Fruit fly (Drosophila melanogaster): Measurements from ENCODE around the gene Cpsf6.
A peak's percentile ranks its signal among the peaks of the same experiment; 100 is the strongest.

Cpsf6 gene

dm6 chr3L:8338921-8339320, 23.6 kb upstream of the Cpsf6 start, which contains the start of gene Pex2 (continued):
- TF ChIP-seq CG13287 (GFP tag; IDR thresholded peaks at IDR 0.05; ENCODE audit: partially characterized antibody): peak; percentile 69
- TF ChIP-seq gem (tag; optimal IDR thresholded peaks at IDR 0.05): peak; percentile 1
- peak; percentile 15 for TF ChIP-seq gcm (GFP tag; optimal IDR thresholded peaks at IDR 0.05)
- TF ChIP-seq bbx (GFP tag; IDR thresholded peaks at IDR 0.05; ENCODE audit: partially characterized antibody): peak; percentile 48; the same call in 1 of the 2 replicates
- TF ChIP-seq Doc3 (GFP tag; IDR thresholded peaks at IDR 0.05; ENCODE audit: partially characterized antibody): 0 out of 3 replicates have a peak, but pooled peaks have one; percentile 21
- peak; percentile 9 for TF ChIP-seq YL-1 (GFP tag; optimal IDR thresholded peaks at IDR 0.05)
- peak; percentile 96 for TF ChIP-seq CG10267 (tag; optimal IDR thresholded peaks at IDR 0.05)
- no peak for TF ChIP-seq Sox102F (GFP tag; optimal IDR thresholded peaks at IDR 0.05)
- TF ChIP-seq MBD-R2 (GFP tag; IDR thresholded peaks at IDR 0.05): peak; percentile 39; the same call in 1 of the 2 replicates
- peak; percentile 30 for TF ChIP-seq lab (GFP tag; optimal IDR thresholded peaks at IDR 0.05)
- TF ChIP-seq odd (GFP tag; optimal IDR thresholded peaks at IDR 0.05): no peak
- no peak for TF ChIP-seq Hr3 (GFP tag; optimal IDR thresholded peaks at IDR 0.05)
- TF ChIP-seq caup (GFP tag; optimal IDR thresholded peaks at IDR 0.05; ENCODE audit: severe bottlenecking): peak; percentile 9
- TF ChIP-seq CG13424 (tag; optimal IDR thresholded peaks at IDR 0.05): no peak
- peak; percentile 27 for TF ChIP-seq crc (GFP tag; optimal IDR thresholded peaks at IDR 0.05)
- TF ChIP-seq sna (GFP tag; IDR thresholded peaks at IDR 0.05; ENCODE audit: partially characterized antibody): peak; percentile 34; the same call in 1 of the 2 replicates
- TF ChIP-seq Gsc (GFP tag; IDR thresholded peaks at IDR 0.05): no peak
- peak; percentile 38 for TF ChIP-seq CG15514 (GFP tag; optimal IDR thresholded peaks at IDR 0.05)
- peak; percentile 5 for TF ChIP-seq Sox100B (GFP tag; optimal IDR thresholded peaks at IDR 0.05)
- TF ChIP-seq HLH4C (GFP tag; IDR thresholded peaks at IDR 0.05; ENCODE audit: partially characterized antibody): peak; percentile 37; the same call in 1 of the 3 replicates
- peak; percentile 20 for TF ChIP-seq CoRest (tag; optimal IDR thresholded peaks at IDR 0.05)
- no peak for TF ChIP-seq pho (GFP tag; optimal IDR thresholded peaks at IDR 0.05)
- TF ChIP-seq CG13624 (GFP tag; optimal IDR thresholded peaks at IDR 0.05): peak; percentile 4
- TF ChIP-seq Dp (GFP tag; optimal IDR thresholded peaks at IDR 0.05): peak; percentile 98
- TF ChIP-seq crp (GFP tag; optimal IDR thresholded peaks at IDR 0.05): peak in 1 of 2 experiments; percentile 18
- TF ChIP-seq PHDP (tag; optimal IDR thresholded peaks at IDR 0.05): peak; percentile 24
- TF ChIP-seq BEAF-32 (GFP tag; optimal IDR thresholded peaks at IDR 0.05): peak; percentile 50
- peak; percentile 32 for TF ChIP-seq CG2120 (GFP tag; optimal IDR thresholded peaks at IDR 0.05)
- peak; percentile 71 for TF ChIP-seq B-H2 (GFP tag; optimal IDR thresholded peaks at IDR 0.05)
- peak; percentile 22; the same call in 1 of the 2 replicates for TF ChIP-seq CG9932 (GFP tag; IDR thresholded peaks at IDR 0.05)
- peak; percentile 13 for TF ChIP-seq CG33213 (GFP tag; optimal IDR thresholded peaks at IDR 0.05)
- TF ChIP-seq Bgb (GFP tag; IDR thresholded peaks at IDR 0.05; ENCODE audit: partially characterized antibody): peak; percentile 28; the same call in 1 of the 2 replicates
- no peak for TF ChIP-seq CG11723 (GFP tag; optimal IDR thresholded peaks at IDR 0.05)
- no peak for TF ChIP-seq Ssrp (tag; optimal IDR thresholded peaks at IDR 0.05)
- TF ChIP-seq CG15601 (tag; optimal IDR thresholded peaks at IDR 0.05): peak; percentile 21
- TF ChIP-seq sc (optimal IDR thresholded peaks at IDR 0.05): no peak
- no peak for TF ChIP-seq sc (GFP tag; optimal IDR thresholded peaks at IDR 0.05)
- peak; percentile 1 for TF ChIP-seq tap (tag; optimal IDR thresholded peaks at IDR 0.05)
- no peak for TF ChIP-seq en (GFP tag; optimal IDR thresholded peaks at IDR 0.05)
- peak; percentile 41 for TF ChIP-seq lbe (GFP tag; optimal IDR thresholded peaks at IDR 0.05)

Data from whole organism, embryonic.